Fruit fly (Drosophila melanogaster) whole organism, embryonic: Measurements from ENCODE around the gene Rpn1.

Experiments
- ATbp ChIP-seq: fragments of 200-800 bp; sonication (Bioruptor generic); optimal IDR thresholded peaks from 2 replicates; lab custom pipeline; 2017; ENCODE audit warnings: missing biosample characterization, mild to moderate bottlenecking, missing genetic modification characterization, missing genetic modification reagents
- Ada2b ChIP-seq: fragments of 200-800 bp; sonication (Bioruptor generic); IDR thresholded peaks from 2 replicates; pipeline ENCODE4 v1.3.6; 2022; ENCODE audit warnings: missing biosample characterization, missing genetic modification characterization
- Atf-2 ChIP-seq: fragments of 200-800 bp; sonication (Bioruptor generic); optimal IDR thresholded peaks from 2 replicates; lab custom pipeline; 2016; ENCODE audit warnings: missing biosample characterization, missing genetic modification characterization
- CG10959 ChIP-seq: fragments of 200-800 bp; sonication (Bioruptor generic); IDR thresholded peaks from 2 replicates; pipeline ENCODE4 v1.3.6; 2022; ENCODE audit warnings: missing biosample characterization, missing genetic modification characterization
- CG11560 ChIP-seq: fragments of 200-800 bp; sonication (Bioruptor generic); IDR thresholded peaks from 3 replicates; pipeline ENCODE4 v1.3.6; 2022; ENCODE audit warnings: missing biosample characterization, missing genetic modification characterization
- CG11695 ChIP-seq: fragments of 200-800 bp; sonication (Bioruptor generic); IDR thresholded peaks from 3 replicates; pipeline ENCODE4 v1.3.6; 2022; ENCODE audit warnings: missing biosample characterization, missing genetic modification characterization
- CG12219 ChIP-seq: fragments of 200-800 bp; sonication (Bioruptor generic); optimal IDR thresholded peaks from 3 replicates; lab custom pipeline; 2018; ENCODE audit warnings: missing biosample characterization, mild to moderate bottlenecking, missing genetic modification characterization
- CG12236 ChIP-seq: fragments of 200-800 bp; sonication (Bioruptor generic); optimal IDR thresholded peaks from 2 replicates; lab custom pipeline; 2016; ENCODE audit warnings: missing biosample characterization, missing genetic modification characterization
- CG13624 ChIP-seq: fragments of 200-800 bp; sonication (Bioruptor generic); optimal IDR thresholded peaks from 2 replicates; lab custom pipeline; 2016; ENCODE audit warnings: missing biosample characterization, missing genetic modification characterization
- CG13894 ChIP-seq: fragments of 200-800 bp; sonication (Bioruptor generic); optimal IDR thresholded peaks from 3 replicates; lab custom pipeline; 2018; ENCODE audit warnings: missing biosample characterization, mild to moderate bottlenecking, missing genetic modification characterization, moderate library complexity
- CG17568 ChIP-seq: fragments of 200-800 bp; sonication (Bioruptor generic); optimal IDR thresholded peaks from 2 replicates; lab custom pipeline; 2018; ENCODE audit warnings: missing biosample characterization, mild to moderate bottlenecking, missing genetic modification characterization, moderate library complexity
- CG31365 ChIP-seq: fragments of 200-800 bp; sonication (Bioruptor generic); optimal IDR thresholded peaks from 2 replicates; lab custom pipeline; 2018; ENCODE audit warnings: missing biosample characterization, mild to moderate bottlenecking, missing genetic modification characterization
- CG31441 ChIP-seq: fragments of 200-800 bp; sonication (Bioruptor generic); IDR thresholded peaks from 2 replicates; pipeline ENCODE4 v1.3.6; 2022; ENCODE audit warnings: missing biosample characterization, missing genetic modification characterization
- CG33557 ChIP-seq: fragments of 200-800 bp; sonication (Bioruptor generic); optimal IDR thresholded peaks from 2 replicates; lab custom pipeline; 2019; ENCODE audit warnings: missing biosample characterization, mild to moderate bottlenecking, missing genetic modification characterization, moderate library complexity
- CG3838 ChIP-seq: fragments of 200-800 bp; sonication (Bioruptor generic); optimal IDR thresholded peaks from 3 replicates; lab custom pipeline; 2016; ENCODE audit warnings: missing biosample characterization, missing genetic modification characterization
- CG4360 ChIP-seq: fragments of 200-800 bp; sonication (Bioruptor generic); IDR thresholded peaks from 2 replicates; pipeline ENCODE4 v1.3.6; 2022; ENCODE audit warnings: missing biosample characterization, missing genetic modification characterization
- CG43689 ChIP-seq: fragments of 200-800 bp; sonication (Bioruptor generic); IDR thresholded peaks from 2 replicates; pipeline ENCODE4 v1.3.6; 2022; ENCODE audit warnings: missing biosample characterization, missing genetic modification characterization
- CG5245 ChIP-seq: fragments of 200-800 bp; sonication (Bioruptor generic); optimal IDR thresholded peaks from 3 replicates; lab custom pipeline; 2016; ENCODE audit warnings: missing biosample characterization, missing genetic modification characterization
- CG6683 ChIP-seq: fragments of 200-800 bp; sonication (Bioruptor generic); optimal IDR thresholded peaks from 2 replicates; lab custom pipeline; 2017; ENCODE audit warnings: missing biosample characterization, mild to moderate bottlenecking, missing genetic modification characterization, missing genetic modification reagents
- CG6765 ChIP-seq: fragments of 200-800 bp; sonication (Bioruptor generic); optimal IDR thresholded peaks from 3 replicates; lab custom pipeline; 2017; ENCODE audit warnings: missing biosample characterization, mild to moderate bottlenecking, missing genetic modification characterization
- CG7556 ChIP-seq: fragments of 200-800 bp; sonication (Bioruptor generic); optimal IDR thresholded peaks from 2 replicates; lab custom pipeline; 2017; ENCODE audit warnings: missing biosample characterization, mild to moderate bottlenecking, missing genetic modification characterization
- CG7928 ChIP-seq: fragments of 200-800 bp; sonication (Bioruptor generic); optimal IDR thresholded peaks from 2 replicates; lab custom pipeline; 2017; ENCODE audit warnings: missing biosample characterization, mild to moderate bottlenecking, missing genetic modification characterization
- CG9609 ChIP-seq: fragments of 200-800 bp; sonication (Bioruptor generic); optimal IDR thresholded peaks from 3 replicates; lab custom pipeline; 2016; ENCODE audit warnings: missing biosample characterization, missing genetic modification characterization
- CG9797 ChIP-seq: fragments of 200-800 bp; sonication (Bioruptor generic); optimal IDR thresholded peaks from 3 replicates; lab custom pipeline; 2018; ENCODE audit warnings: missing biosample characterization, mild to moderate bottlenecking, missing genetic modification characterization
- CG9932 ChIP-seq: fragments of 200-800 bp; sonication (Bioruptor generic); IDR thresholded peaks from 2 replicates; pipeline ENCODE4 v1.3.6; 2022; ENCODE audit warnings: missing biosample characterization, missing genetic modification characterization
- E2f2 ChIP-seq: fragments of 200-800 bp; sonication (Bioruptor generic); IDR thresholded peaks from 2 replicates; pipeline ENCODE4 v1.3.6; 2022; ENCODE audit warnings: missing biosample characterization, missing genetic modification characterization
- HLH54F ChIP-seq: fragments of 200-800 bp; sonication (Bioruptor generic); optimal IDR thresholded peaks from 3 replicates; lab custom pipeline; 2016; ENCODE audit warnings: missing biosample characterization, missing genetic modification characterization
- HmgZ ChIP-seq: fragments of 200-800 bp; sonication (Bioruptor generic); optimal IDR thresholded peaks from 2 replicates; lab custom pipeline; 2018; ENCODE audit warnings: missing biosample characterization, mild to moderate bottlenecking, missing genetic modification characterization
- Mes4 ChIP-seq: fragments of 200-800 bp; sonication (Bioruptor generic); optimal IDR thresholded peaks from 2 replicates; lab custom pipeline; 2016; ENCODE audit warnings: missing biosample characterization, missing genetic modification characterization
- Nf-YC ChIP-seq: fragments of 200-800 bp; optimal IDR thresholded peaks from 3 replicates; lab custom pipeline; 2019; ENCODE audit warnings: missing biosample characterization, mild to moderate bottlenecking, missing genetic modification characterization, moderate library complexity
- Sin3A ChIP-seq: fragments of >200 bp; optimal IDR thresholded peaks from 2 replicates; lab custom pipeline; 2018
- Sry-β ChIP-seq: fragments of 200-800 bp; sonication (Bioruptor generic); optimal IDR thresholded peaks from 2 replicates; lab custom pipeline; 2018; ENCODE audit warnings: missing biosample characterization, mild to moderate bottlenecking, missing genetic modification characterization, moderate library complexity
- Stat92E ChIP-seq, 3 experiments: fragments of >200 bp in 2 of 3; fragments of 200-800 bp in 1 of 3; sonication (Bioruptor generic) in 1 of 3; optimal IDR thresholded peaks; 2 replicates each; lab custom pipeline; 2017 to 2019; ENCODE audit warnings: missing biosample characterization in 3 of 3, missing genetic modification characterization in 3 of 3, mild to moderate bottlenecking in 1 of 3, moderate library complexity in 1 of 3
- ab ChIP-seq: fragments of 200-800 bp; sonication (Bioruptor generic); optimal IDR thresholded peaks from 2 replicates; lab custom pipeline; 2016; ENCODE audit warnings: missing biosample characterization, missing genetic modification characterization
- aop ChIP-seq: fragments of 200-800 bp; sonication (Bioruptor generic); IDR thresholded peaks from 2 replicates; pipeline ENCODE4 v1.3.6; 2022; ENCODE audit warnings: missing biosample characterization, missing genetic modification characterization
- ash1 ChIP-seq: fragments of 200-800 bp; sonication (Bioruptor generic); optimal IDR thresholded peaks from 2 replicates; lab custom pipeline; 2018; ENCODE audit warnings: missing biosample characterization, mild to moderate bottlenecking, missing genetic modification characterization
- bigmax ChIP-seq: fragments of 200-800 bp; sonication (Bioruptor generic); optimal IDR thresholded peaks from 2 replicates; lab custom pipeline; 2018; ENCODE audit warnings: missing biosample characterization, mild to moderate bottlenecking, missing genetic modification characterization
- cwo ChIP-seq: fragments of 200-800 bp; sonication (Bioruptor generic); optimal IDR thresholded peaks from 3 replicates; lab custom pipeline; 2017; ENCODE audit warnings: missing biosample characterization, missing genetic modification characterization, mild to moderate bottlenecking, moderate library complexity, missing genetic modification reagents
- disco-r ChIP-seq: fragments of 200-800 bp; sonication (Bioruptor generic); optimal IDR thresholded peaks from 2 replicates; lab custom pipeline; 2016; ENCODE audit warnings: missing biosample characterization, missing genetic modification characterization
- eve ChIP-seq, 2 experiments: fragments of >200 bp; optimal IDR thresholded peaks; 2 replicates each; lab custom pipeline; 2017; ENCODE audit warnings: missing biosample characterization in 2 of 2, missing genetic modification characterization in 2 of 2
- ftz-f1 ChIP-seq: fragments of 200-800 bp; sonication (Bioruptor generic); optimal IDR thresholded peaks from 2 replicates; lab custom pipeline; 2016; ENCODE audit warnings: missing biosample characterization, missing genetic modification characterization
- gsb ChIP-seq: fragments of 200-800 bp; sonication (Bioruptor generic); IDR thresholded peaks from 2 replicates; pipeline ENCODE4 v1.3.6; 2022; ENCODE audit warnings: missing biosample characterization, missing genetic modification characterization
- hkb ChIP-seq, 2 experiments: fragments of 200-800 bp in 1 of 2; fragments of >200 bp in 1 of 2; sonication (Bioruptor generic) in 1 of 2; IDR thresholded peaks in 1 of 2; optimal IDR thresholded peaks in 1 of 2; 2 replicates each; pipeline versions ENCODE4 v1.3.6 to Lab custom; 2017 to 2022; ENCODE audit warnings: missing biosample characterization in 1 of 2, missing genetic modification characterization in 1 of 2
- kah ChIP-seq: fragments of 200-800 bp; sonication (Bioruptor generic); optimal IDR thresholded peaks from 2 replicates; lab custom pipeline; 2018; ENCODE audit warnings: missing biosample characterization, mild to moderate bottlenecking, missing genetic modification characterization
- knrl ChIP-seq: fragments of 200-800 bp; sonication (Bioruptor generic); IDR thresholded peaks from 3 replicates; pipeline ENCODE4 v1.3.6; 2022; ENCODE audit warnings: missing biosample characterization, missing genetic modification characterization; ENCODE audit not compliant: partially characterized antibody
- mld ChIP-seq: fragments of 200-800 bp; sonication (Bioruptor generic); IDR thresholded peaks from 3 replicates; pipeline ENCODE4 v1.3.6; 2022; ENCODE audit warnings: missing biosample characterization, missing genetic modification characterization; ENCODE audit not compliant: partially characterized antibody
- odd ChIP-seq: fragments of 200-800 bp; sonication (Bioruptor generic); optimal IDR thresholded peaks from 2 replicates; lab custom pipeline; 2017; ENCODE audit warnings: missing biosample characterization, mild to moderate bottlenecking, missing genetic modification characterization
- tin ChIP-seq: fragments of 200-800 bp; sonication (Bioruptor generic); optimal IDR thresholded peaks from 3 replicates; lab custom pipeline; 2016; ENCODE audit warnings: missing biosample characterization, missing genetic modification characterization
- twi ChIP-seq: fragments of 200-800 bp; optimal IDR thresholded peaks from 2 replicates; lab custom pipeline; 2019; ENCODE audit warnings: missing biosample characterization, mild to moderate bottlenecking, missing genetic modification characterization, moderate library complexity
- zen ChIP-seq: fragments of 200-800 bp; sonication (Bioruptor generic); optimal IDR thresholded peaks from 3 replicates; lab custom pipeline; 2018; ENCODE audit warnings: missing biosample characterization, mild to moderate bottlenecking, missing genetic modification characterization, moderate library complexity

Gene Rpn1

dm6 chr3L:19896892-19897684 is 17.8 kb upstream of the Rpn1 start (continued):
- no peak for TF ChIP-seq CG43689 (GFP tag; lab: Robert Waterston, UW)
- no peak for TF ChIP-seq CG17568 (GFP tag; lab: Kevin White, UChicago)
- TF ChIP-seq CG12236 (GFP tag; lab: Kevin White, UChicago) = no peak
- no peak for TF ChIP-seq eve (GFP tag; optimal IDR thresholded peaks at IDR 0.05; lab: Kevin White, UChicago)
- TF ChIP-seq CG13624 (GFP tag; lab: Kevin White, UChicago) = peak; percentile 49
- no peak for TF ChIP-seq aop (GFP tag; lab: Robert Waterston, UW)
- TF ChIP-seq CG11560 (tag; lab: Robert Waterston, UW) = no peak
- TF ChIP-seq ash1 (GFP tag; lab: Kevin White, UChicago) = no peak
- TF ChIP-seq CG6765 = no peak
- no peak for TF ChIP-seq CG9797 (GFP tag; lab: Kevin White, UChicago)
- TF ChIP-seq CG31365 (tag; lab: Kevin White, UChicago) = no peak
- peak; percentile 3 for TF ChIP-seq HLH54F (GFP tag; lab: Kevin White, UChicago)
- no peak for TF ChIP-seq CG7928
- TF ChIP-seq Ada2b (GFP tag; lab: Robert Waterston, UW) = no peak
- TF ChIP-seq CG10959 (GFP tag; lab: Robert Waterston, UW) = no peak
- no peak for TF ChIP-seq gsb
- TF ChIP-seq disco-r (GFP tag; lab: Kevin White, UChicago) = no peak
- TF ChIP-seq CG3838 = no peak
- TF ChIP-seq mld (GFP tag; lab: Robert Waterston, UW) = no peak
- no peak for TF ChIP-seq hkb (optimal IDR thresholded peaks at IDR 0.05; lab: Kevin White, UChicago)
- no peak for TF ChIP-seq hkb (GFP tag; IDR thresholded peaks at IDR 0.05; lab: Robert Waterston, UW)
- peak; percentile 11 for TF ChIP-seq Nf-YC (tag; lab: Kevin White, UChicago)
- TF ChIP-seq knrl = no peak
- TF ChIP-seq Stat92E (GFP tag; optimal IDR thresholded peaks at IDR 0.05; lab: Kevin White, UChicago) = no peak
- no peak for TF ChIP-seq odd (GFP tag; lab: Kevin White, UChicago)
- TF ChIP-seq ab = no peak

- TF ChIP-seq CG17568 (GFP tag; lab: Kevin White, UChicago) (peak; percentile 10), CG4360 (GFP tag; lab: Robert Waterston, UW) (peak; percentile 70; the same call in 1 of the 2 replicates), CG6683 (GFP tag; lab: Kevin White, UChicago) (no peak), ftz-f1 (peak; percentile 20), E2f2 (GFP tag; lab: Robert Waterston, UW) (no peak), tin (no peak), CG12219 (GFP tag; lab: Kevin White, UChicago) (no peak), CG5245 (GFP tag; lab: Kevin White, UChicago) (no peak), Sry-β (GFP tag; lab: Kevin White, UChicago) (no peak), CG31441 (GFP tag; lab: Robert Waterston, UW) (no peak), Sin3A (no peak), twi (peak; percentile 5), CG9609 (GFP tag; lab: Kevin White, UChicago) (no peak), kah (GFP tag; lab: Kevin White, UChicago) (peak; percentile 3), CG7556 (GFP tag; lab: Kevin White, UChicago) (no peak), cwo (GFP tag; lab: Kevin White, UChicago) (peak; percentile 71), Mes4 (GFP tag; lab: Kevin White, UChicago) (no peak), ATbp (GFP tag; lab: Kevin White, UChicago) (no peak), HmgZ (tag; lab: Kevin White, UChicago) (no peak), CG11695 (0 out of 3 replicates have a peak, but pooled peaks have one; percentile 6), CG33557 (GFP tag; lab: Kevin White, UChicago) (no peak), zen (tag; lab: Kevin White, UChicago) (peak; percentile 35), bigmax (GFP tag; lab: Kevin White, UChicago) (peak; percentile 49), Stat92E (GFP tag; optimal IDR thresholded peaks at IDR 0.05; lab: Kevin White, UChicago) (no peak), CG9932 (no peak), CG13894 (tag; lab: Kevin White, UChicago) (peak; percentile 43), Atf-2 (GFP tag; lab: Kevin White, UChicago) (no peak)
These were observed 17.2 kb upstream of the Rpn1 start for dm6 chr3L:19897685-19898009.
